Worm (Caenorhabditis elegans) whole organism, late embryonic: Measurements from ENCODE around the gene unc-10.

Experiments
- C08G9.2 ChIP-seq: sonication (generic microtip); optimal IDR thresholded peaks from 2 replicates; lab custom pipeline; 2016; ENCODE audit warnings: mild to moderate bottlenecking, missing genetic modification characterization, moderate library complexity, missing compliant biosample characterization
- C38D4.7 ChIP-seq: fragments of 200-800 bp; sonication (Bioruptor generic); optimal IDR thresholded peaks from 2 replicates; lab custom pipeline; 2018; ENCODE audit warnings: mild to moderate bottlenecking, missing genetic modification characterization, moderate library complexity, missing compliant biosample characterization
- F13H6.1 ChIP-seq: sonication (generic microtip); optimal IDR thresholded peaks from 2 replicates; lab custom pipeline; 2016; ENCODE audit warnings: missing genetic modification characterization, missing compliant biosample characterization
- K02D7.2 ChIP-seq: sonication (generic microtip); optimal IDR thresholded peaks from 2 replicates; lab custom pipeline; 2017; ENCODE audit warnings: mild to moderate bottlenecking, missing genetic modification characterization, missing compliant biosample characterization
- K09A11.1 ChIP-seq: sonication (generic microtip); optimal IDR thresholded peaks from 2 replicates; lab custom pipeline; 2017; ENCODE audit warnings: antibody characterized with exemption, mild to moderate bottlenecking, missing genetic modification characterization, missing compliant biosample characterization; ENCODE audit not compliant: insufficient read depth
- ahr-1 ChIP-seq: sonication (generic microtip); optimal IDR thresholded peaks from 2 replicates; lab custom pipeline; 2016; ENCODE audit warnings: missing genetic modification characterization, missing compliant biosample characterization
- ama-1 ChIP-seq: fragments of 150-350 bp; optimal IDR thresholded peaks from 2 replicates; lab custom pipeline; 2014
- ceh-22 ChIP-seq: sonication (generic microtip); optimal IDR thresholded peaks from 2 replicates; lab custom pipeline; 2017; ENCODE audit warnings: missing biosample characterization, missing genetic modification characterization
- ceh-30 ChIP-seq: fragments of 150-350 bp; optimal IDR thresholded peaks from 2 replicates; lab custom pipeline; 2014; ENCODE audit warnings: missing biosample characterization, missing genetic modification characterization
- ceh-45 ChIP-seq: fragments of 200-800 bp; sonication (Bioruptor generic); IDR thresholded peaks from 2 replicates; pipeline ENCODE4 v1.3.6; 2022; ENCODE audit warnings: missing genetic modification reagents, missing genetic modification characterization, missing compliant biosample characterization
- ceh-48 ChIP-seq: sonication (generic microtip); optimal IDR thresholded peaks from 2 replicates; lab custom pipeline; 2016; ENCODE audit warnings: missing genetic modification characterization, inconsistent platforms, missing compliant biosample characterization
- ceh-9 ChIP-seq: sonication (generic microtip); optimal IDR thresholded peaks from 2 replicates; lab custom pipeline; 2016; ENCODE audit warnings: mild to moderate bottlenecking, missing genetic modification characterization, inconsistent platforms, missing compliant biosample characterization
- elt-2 ChIP-seq: sonication (generic microtip); optimal IDR thresholded peaks from 2 replicates; lab custom pipeline; 2016; ENCODE audit warnings: missing genetic modification reagents, missing genetic modification characterization, missing compliant biosample characterization
- ets-4 ChIP-seq: sonication (generic microtip); optimal IDR thresholded peaks from 2 replicates; lab custom pipeline; 2016; ENCODE audit warnings: missing genetic modification characterization, missing compliant biosample characterization
- eyg-1 ChIP-seq: sonication (generic microtip); optimal IDR thresholded peaks from 2 replicates; lab custom pipeline; 2016; ENCODE audit warnings: missing genotype, missing genetic modification characterization, missing compliant biosample characterization
- fax-1 ChIP-seq: sonication (generic microtip); optimal IDR thresholded peaks from 2 replicates; lab custom pipeline; 2016; ENCODE audit warnings: missing genotype, missing genetic modification characterization, missing compliant biosample characterization
- fkh-6 ChIP-seq: sonication (generic microtip); optimal IDR thresholded peaks from 2 replicates; lab custom pipeline; 2016; ENCODE audit warnings: missing genetic modification characterization, missing compliant biosample characterization
- gmeb-2 ChIP-seq: sonication (generic microtip); optimal IDR thresholded peaks from 2 replicates; lab custom pipeline; 2016; ENCODE audit warnings: missing genetic modification characterization, inconsistent platforms, missing compliant biosample characterization
- hlh-13 ChIP-seq: fragments of 200-800 bp; sonication (Bioruptor generic); optimal IDR thresholded peaks from 2 replicates; lab custom pipeline; 2018; ENCODE audit warnings: mild to moderate bottlenecking, missing genetic modification characterization, missing compliant biosample characterization
- hlh-15 ChIP-seq: sonication (generic microtip); optimal IDR thresholded peaks from 2 replicates; lab custom pipeline; 2016; ENCODE audit warnings: missing genetic modification characterization, missing compliant biosample characterization
- hlh-6 ChIP-seq: sonication (generic microtip); optimal IDR thresholded peaks from 2 replicates; lab custom pipeline; 2016; ENCODE audit warnings: missing genotype, missing genetic modification characterization, missing compliant biosample characterization
- hlh-8 ChIP-seq: sonication (generic microtip); optimal IDR thresholded peaks from 2 replicates; lab custom pipeline; 2016; ENCODE audit warnings: missing genotype, missing genetic modification characterization, missing compliant biosample characterization
- lim-6 ChIP-seq: sonication (generic microtip); optimal IDR thresholded peaks from 2 replicates; lab custom pipeline; 2016; ENCODE audit warnings: missing genetic modification characterization, missing compliant biosample characterization
- nfya-1 ChIP-seq: sonication (generic microtip); optimal IDR thresholded peaks from 2 replicates; lab custom pipeline; 2017; ENCODE audit warnings: missing genetic modification characterization, mild to moderate bottlenecking, missing compliant biosample characterization, antibody characterized with exemption, moderate library complexity
- nhr-11 ChIP-seq: fragments of 150-350 bp; optimal IDR thresholded peaks from 2 replicates; lab custom pipeline; 2014; ENCODE audit warnings: missing biosample characterization, missing genetic modification characterization
- nhr-232 ChIP-seq: sonication (generic microtip); optimal IDR thresholded peaks from 2 replicates; lab custom pipeline; 2016; ENCODE audit warnings: missing genetic modification characterization, missing compliant biosample characterization
- npax-4 ChIP-seq: sonication (generic microtip); optimal IDR thresholded peaks from 2 replicates; lab custom pipeline; 2016; ENCODE audit warnings: missing genetic modification characterization, missing compliant biosample characterization
- pat-9 ChIP-seq: fragments of 200-800 bp; sonication (Bioruptor generic); optimal IDR thresholded peaks from 2 replicates; lab custom pipeline; 2018; ENCODE audit warnings: mild to moderate bottlenecking, missing genetic modification characterization, moderate library complexity, missing compliant biosample characterization
- pha-4 ChIP-seq: fragments of 150-350 bp; optimal IDR thresholded peaks from 2 replicates; lab custom pipeline; 2018; ENCODE audit warnings: missing biosample characterization, missing genetic modification reagents, missing genetic modification characterization
- pros-1 ChIP-seq: fragments of 150-350 bp; optimal IDR thresholded peaks from 2 replicates; lab custom pipeline; 2014; ENCODE audit warnings: missing biosample characterization, missing genetic modification reagents, missing genetic modification characterization
- rnt-1 ChIP-seq: sonication (generic microtip); optimal IDR thresholded peaks from 2 replicates; lab custom pipeline; 2016; ENCODE audit warnings: missing genetic modification characterization, missing compliant biosample characterization
- sdc-2 ChIP-seq: sonication (generic microtip); optimal IDR thresholded peaks from 2 replicates; lab custom pipeline; 2016; ENCODE audit warnings: missing genotype, missing genetic modification characterization, missing compliant biosample characterization
- sox-2 ChIP-seq: fragments of 200-800 bp; sonication (Bioruptor generic); IDR thresholded peaks from 2 replicates; pipeline ENCODE4 v1.3.6; 2022; ENCODE audit warnings: missing genetic modification reagents, missing genetic modification characterization, missing compliant biosample characterization
- syd-9 ChIP-seq: sonication (generic microtip); optimal IDR thresholded peaks from 2 replicates; lab custom pipeline; 2016; ENCODE audit warnings: mild to moderate bottlenecking, missing genetic modification characterization, moderate library complexity, missing compliant biosample characterization
- tbx-2 ChIP-seq: sonication (generic microtip); optimal IDR thresholded peaks from 2 replicates; lab custom pipeline; 2016; ENCODE audit warnings: missing genetic modification characterization, missing compliant biosample characterization
- tbx-7 ChIP-seq: sonication (generic microtip); optimal IDR thresholded peaks from 2 replicates; lab custom pipeline; 2016; ENCODE audit warnings: missing genotype, missing genetic modification characterization, missing compliant biosample characterization
- unc-3 ChIP-seq, 2 experiments: fragments of 200-800 bp in 1 of 2; sonication (Bioruptor generic) in 1 of 2; sonication (generic microtip) in 1 of 2; conservative IDR thresholded peaks in 1 of 2; optimal IDR thresholded peaks in 1 of 2; 2 replicates each; pipeline versions ENCODE4 v1.3.6 to Lab custom; 2016 to 2022; ENCODE audit warnings: missing compliant biosample characterization in 2 of 2, missing genetic modification characterization in 2 of 2, missing genetic modification reagents in 1 of 2
- unc-55 ChIP-seq: sonication (generic microtip); optimal IDR thresholded peaks from 2 replicates; lab custom pipeline; 2017; ENCODE audit warnings: missing biosample characterization, missing genetic modification reagents, missing genetic modification characterization
- zip-5 ChIP-seq: sonication (generic microtip); optimal IDR thresholded peaks from 2 replicates; lab custom pipeline; 2016; ENCODE audit warnings: missing genetic modification characterization, missing compliant biosample characterization
- ztf-16 ChIP-seq: sonication (generic microtip); optimal IDR thresholded peaks from 2 replicates; lab custom pipeline; 2017; ENCODE audit warnings: missing genetic modification characterization, missing compliant biosample characterization

The unc-10 gene

DNA sequence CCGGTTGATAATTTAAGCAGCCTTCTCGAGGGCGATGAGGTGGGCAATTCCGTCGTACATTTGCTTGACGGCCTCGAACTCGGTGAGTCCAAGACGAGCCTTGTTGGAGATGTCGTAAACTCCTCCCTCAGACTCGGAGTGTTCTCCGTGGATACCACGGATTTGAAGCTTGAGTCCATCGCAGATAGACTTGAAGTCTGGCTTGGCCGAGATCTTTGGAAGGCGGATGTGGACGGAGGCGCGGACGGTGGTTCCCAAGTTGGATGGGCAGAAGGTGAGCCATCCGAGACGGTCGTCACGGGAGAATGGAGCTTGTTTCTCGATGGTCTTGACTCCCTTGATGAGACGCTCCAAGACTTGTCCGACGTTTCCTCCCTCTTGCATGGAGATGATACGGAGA lies 49.2 kb downstream of the unc-10 start:
- TF ChIP-seq syd-9, result no peak
- TF ChIP-seq rnt-1 (tag; lab: Kevin White, UChicago), result no peak
- no peak for TF ChIP-seq K09A11.1 (tag; lab: Kevin White, UChicago)
- no peak for TF ChIP-seq elt-2 (tag; lab: Kevin White, UChicago)
- no peak for TF ChIP-seq ets-4 (tag; lab: Kevin White, UChicago)
- TF ChIP-seq ceh-9 (tag; lab: Kevin White, UChicago), result no peak
- TF ChIP-seq hlh-15 (tag; lab: Kevin White, UChicago), result no peak
- no peak for TF ChIP-seq ceh-48
- TF ChIP-seq hlh-6 (tag; lab: Kevin White, UChicago), result no peak
- TF ChIP-seq lim-6 (tag; lab: Kevin White, UChicago), result no peak
- TF ChIP-seq nfya-1 (tag; lab: Kevin White, UChicago), result no peak
- TF ChIP-seq eyg-1 (tag; lab: Kevin White, UChicago), result no peak
- TF ChIP-seq pros-1 (tag; lab: Kevin White, UChicago), result no peak
- TF ChIP-seq, all 69 proteins: peak for 0

DNA sequence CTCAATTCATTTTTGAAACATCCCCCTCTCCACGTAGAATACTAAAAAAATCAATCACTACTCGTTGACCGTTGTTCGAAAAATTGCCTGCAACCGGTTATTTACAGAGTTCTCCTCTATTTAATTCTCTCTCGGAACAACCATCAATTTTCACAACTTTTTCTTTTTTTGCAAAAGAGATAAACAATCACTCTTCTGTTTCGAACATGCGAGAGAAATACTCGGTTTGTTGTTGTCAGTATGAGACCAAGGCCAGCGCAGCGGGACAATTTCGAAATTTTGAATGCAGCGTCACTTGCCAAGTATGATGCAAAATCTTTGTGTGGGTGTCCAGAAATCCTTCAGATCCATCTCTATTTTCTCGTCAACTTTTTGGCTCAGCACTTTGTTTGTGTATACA lies 49.8 kb downstream of the unc-10 start:
- no peak for TF ChIP-seq hlh-8 (tag; lab: Kevin White, UChicago)
- TF ChIP-seq sox-2 (GFP tag; lab: Robert Waterston, UW), result no peak
- TF ChIP-seq npax-4, result no peak
- no peak for TF ChIP-seq ceh-22 (tag; lab: Kevin White, UChicago)
- TF ChIP-seq nhr-232 (tag; lab: Kevin White, UChicago), result no peak
- no peak for TF ChIP-seq tbx-7 (tag; lab: Kevin White, UChicago)
- no peak for TF ChIP-seq pha-4 (tag; lab: Kevin White, UChicago)
- TF ChIP-seq ama-1 (lab: Kevin White, UChicago), result no peak
- no peak for TF ChIP-seq rnt-1 (tag; lab: Kevin White, UChicago)
- TF ChIP-seq F13H6.1 (tag; lab: Kevin White, UChicago), result no peak
- no peak for TF ChIP-seq ceh-48
- no peak for TF ChIP-seq tbx-2 (tag; lab: Kevin White, UChicago)

DNA sequence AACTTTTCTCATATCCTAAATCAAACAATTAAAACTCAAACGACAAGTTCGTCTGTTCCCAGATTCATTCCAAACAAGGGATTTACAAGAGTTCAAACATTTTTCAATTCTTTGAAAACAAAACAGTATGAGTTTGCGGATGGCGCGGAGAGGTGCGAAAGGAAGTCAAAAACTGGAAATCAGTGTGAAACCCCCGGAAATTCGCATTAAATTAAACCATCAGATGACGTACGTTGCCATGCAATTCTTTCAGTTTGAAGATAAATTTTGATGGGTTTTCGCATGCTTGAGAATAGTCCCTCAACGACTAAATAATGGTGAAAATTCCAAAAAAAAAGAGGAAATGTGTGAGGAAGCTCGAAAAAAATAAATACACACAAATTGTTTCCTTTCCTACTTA lies 50.8 kb downstream of the unc-10 start:
- TF ChIP-seq eyg-1 (tag; lab: Kevin White, UChicago), result no peak
- TF ChIP-seq zip-5, result no peak
- TF ChIP-seq sdc-2, result no peak
- TF ChIP-seq C08G9.2 (tag; lab: Kevin White, UChicago), result no peak
- TF ChIP-seq C38D4.7 (GFP tag; lab: Kevin White, UChicago), result no peak
- no peak for TF ChIP-seq K02D7.2 (tag; lab: Kevin White, UChicago)
- no peak for TF ChIP-seq lim-6 (tag; lab: Kevin White, UChicago)
- TF ChIP-seq ahr-1 (tag; lab: Kevin White, UChicago), result no peak
- TF ChIP-seq hlh-13 (GFP tag; lab: Kevin White, UChicago), result no peak
- TF ChIP-seq syd-9, result no peak
- no peak for TF ChIP-seq ceh-45 (GFP tag; lab: Robert Waterston, UW)
- no peak for TF ChIP-seq ztf-16 (tag; lab: Kevin White, UChicago)
- no peak for TF ChIP-seq fkh-6
- TF ChIP-seq ceh-30, result no peak
- no peak for TF ChIP-seq nhr-11
- no peak for TF ChIP-seq K09A11.1 (tag; lab: Kevin White, UChicago)
- TF ChIP-seq gmeb-2 (tag; lab: Kevin White, UChicago), result no peak
- no peak for TF ChIP-seq pat-9 (tag; lab: Kevin White, UChicago)
- no peak for TF ChIP-seq F13H6.1 (tag; lab: Kevin White, UChicago)

DNA sequence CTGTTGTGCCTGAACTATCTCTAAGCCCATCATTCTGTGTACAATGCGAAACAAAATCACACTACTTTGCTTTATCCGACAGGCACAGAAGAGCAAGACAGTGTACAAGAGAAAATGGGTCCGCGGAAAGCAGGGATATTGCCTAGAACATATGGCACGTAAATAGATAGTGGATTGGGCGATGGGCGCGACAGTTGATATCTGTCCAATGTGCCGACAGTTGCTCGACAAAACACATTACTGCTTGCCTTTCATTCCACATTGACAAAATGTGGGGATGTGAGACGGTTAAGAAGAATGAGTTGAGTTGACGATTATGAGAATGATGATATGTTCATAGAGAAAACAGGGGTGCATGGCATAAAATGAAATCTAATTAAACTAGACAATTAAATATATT lies 55.1 kb downstream of the unc-10 start:
- TF ChIP-seq fax-1, result no peak
- 0 out of 2 replicates have a peak, but pooled peaks have one; percentile 0 for TF ChIP-seq unc-3 (GFP tag; conservative IDR thresholded peaks at IDR 0.05; lab: Robert Waterston, UW)
- no peak for TF ChIP-seq unc-3 (tag; optimal IDR thresholded peaks at IDR 0.05; lab: Kevin White, UChicago)
- peak; percentile 17 for TF ChIP-seq unc-55 (GFP tag; lab: Kevin White, UChicago)
